Fruit fly (Drosophila melanogaster) whole organism, prepupa: Measurements from ENCODE around the gene CG15818.

Source experiments
- Blimp-1 ChIP-seq: fragments of 200-800 bp; sonication (Bioruptor generic); optimal IDR thresholded peaks from 3 replicates; lab custom pipeline; 2017; ENCODE audit warnings: missing biosample characterization, missing genetic modification characterization, mild to moderate bottlenecking, moderate library complexity, missing genetic modification reagents
- CG10631 ChIP-seq: fragments of 200-800 bp; sonication (Bioruptor generic); optimal IDR thresholded peaks from 2 replicates; lab custom pipeline; 2016; ENCODE audit warnings: missing biosample characterization, missing genetic modification characterization
- CG10669 ChIP-seq: fragments of 200-800 bp; sonication (Bioruptor generic); optimal IDR thresholded peaks from 3 replicates; lab custom pipeline; 2018; ENCODE audit warnings: missing biosample characterization, mild to moderate bottlenecking, missing genetic modification characterization, moderate library complexity
- CG11294 ChIP-seq: fragments of 200-800 bp; sonication (Bioruptor generic); IDR thresholded peaks from 2 replicates; pipeline ENCODE4 v1.3.6; 2022; ENCODE audit warnings: missing biosample characterization, missing genetic modification characterization
- CG11762 ChIP-seq: fragments of 200-800 bp; sonication (Bioruptor generic); optimal IDR thresholded peaks from 3 replicates; lab custom pipeline; 2016; ENCODE audit warnings: missing biosample characterization, missing genetic modification characterization; ENCODE audit not compliant: insufficient read depth
- CG11902 ChIP-seq: fragments of 200-800 bp; sonication (Bioruptor generic); optimal IDR thresholded peaks from 3 replicates; lab custom pipeline; 2016; ENCODE audit warnings: missing biosample characterization, missing genetic modification characterization
- CG1621 ChIP-seq: fragments of 200-800 bp; sonication (Bioruptor generic); optimal IDR thresholded peaks from 3 replicates; lab custom pipeline; 2018; ENCODE audit warnings: missing biosample characterization, mild to moderate bottlenecking, missing genetic modification characterization
- CG16779 ChIP-seq: fragments of 200-800 bp; sonication (Bioruptor generic); optimal IDR thresholded peaks from 3 replicates; lab custom pipeline; 2017; ENCODE audit warnings: missing biosample characterization, mild to moderate bottlenecking, missing genetic modification characterization
- CG3032 ChIP-seq: fragments of 200-800 bp; optimal IDR thresholded peaks from 2 replicates; lab custom pipeline; 2019; ENCODE audit warnings: missing biosample characterization, mild to moderate bottlenecking, missing genetic modification characterization, moderate library complexity
- CG31627 ChIP-seq: fragments of 200-800 bp; sonication (Bioruptor generic); optimal IDR thresholded peaks from 3 replicates; lab custom pipeline; 2016; ENCODE audit warnings: missing biosample characterization, missing genetic modification characterization
- CG32006 ChIP-seq: fragments of 200-800 bp; sonication (Bioruptor generic); optimal IDR thresholded peaks from 3 replicates; lab custom pipeline; 2017; ENCODE audit warnings: missing biosample characterization, mild to moderate bottlenecking, missing genetic modification characterization
- CG34406 ChIP-seq: fragments of 200-800 bp; sonication (Bioruptor generic); optimal IDR thresholded peaks from 3 replicates; lab custom pipeline; 2016; ENCODE audit warnings: missing biosample characterization, missing genetic modification characterization
- CG3919 ChIP-seq: fragments of 200-800 bp; sonication (Bioruptor generic); optimal IDR thresholded peaks from 3 replicates; lab custom pipeline; 2016; ENCODE audit warnings: missing biosample characterization, missing genetic modification characterization
- CG4318 ChIP-seq: fragments of 200-800 bp; sonication (Bioruptor generic); optimal IDR thresholded peaks from 3 replicates; lab custom pipeline; 2017; ENCODE audit warnings: missing biosample characterization, mild to moderate bottlenecking, missing genetic modification characterization
- CG6276 ChIP-seq: fragments of 200-800 bp; sonication (Bioruptor generic); optimal IDR thresholded peaks from 2 replicates; lab custom pipeline; 2017; ENCODE audit warnings: missing biosample characterization, mild to moderate bottlenecking, missing genetic modification characterization
- CG6792 ChIP-seq: fragments of 200-800 bp; sonication (Bioruptor generic); optimal IDR thresholded peaks from 3 replicates; lab custom pipeline; 2016; ENCODE audit warnings: missing biosample characterization, missing genetic modification characterization
- CG6808 ChIP-seq: fragments of 200-800 bp; sonication (Bioruptor generic); optimal IDR thresholded peaks from 3 replicates; lab custom pipeline; 2017; ENCODE audit warnings: missing biosample characterization, missing genetic modification characterization, mild to moderate bottlenecking, moderate library complexity, missing genetic modification reagents
- CG6854 ChIP-seq: fragments of 200-800 bp; sonication (Bioruptor generic); optimal IDR thresholded peaks from 2 replicates; lab custom pipeline; 2017; ENCODE audit warnings: missing biosample characterization, mild to moderate bottlenecking, missing genetic modification characterization
- CG8119 ChIP-seq: fragments of 200-800 bp; sonication (Bioruptor generic); IDR thresholded peaks from 3 replicates; pipeline ENCODE4 v1.3.6; 2022; ENCODE audit warnings: missing biosample characterization, missing genetic modification characterization
- CG8319 ChIP-seq: fragments of 200-800 bp; sonication (Bioruptor generic); optimal IDR thresholded peaks from 3 replicates; lab custom pipeline; 2016; ENCODE audit warnings: missing biosample characterization, missing genetic modification characterization
- Eip75B ChIP-seq: fragments of 200-800 bp; sonication (Bioruptor generic); optimal IDR thresholded peaks from 3 replicates; lab custom pipeline; 2016; ENCODE audit warnings: missing biosample characterization, missing genetic modification characterization
- Eip78C ChIP-seq: fragments of 200-800 bp; sonication (Bioruptor generic); peaks from one replicate; lab custom pipeline; 2016; ENCODE audit warnings: missing biosample characterization, missing genetic modification characterization
- Eip93F ChIP-seq: fragments of 200-800 bp; sonication (Bioruptor generic); optimal IDR thresholded peaks from 2 replicates; lab custom pipeline; 2016; ENCODE audit warnings: missing biosample characterization, mild to moderate bottlenecking, missing genetic modification characterization
- Ets21C ChIP-seq: fragments of 200-800 bp; sonication (Bioruptor generic); optimal IDR thresholded peaks from 3 replicates; lab custom pipeline; 2016; ENCODE audit warnings: missing biosample characterization, missing genetic modification characterization
- Ets96B ChIP-seq: fragments of 200-800 bp; optimal IDR thresholded peaks from 2 replicates; lab custom pipeline; 2019; ENCODE audit warnings: missing biosample characterization, mild to moderate bottlenecking, missing genetic modification characterization, moderate library complexity
- Gug ChIP-seq: fragments of 200-800 bp; sonication (Bioruptor generic); IDR thresholded peaks from 2 replicates; pipeline ENCODE4 v1.3.6; 2022; ENCODE audit warnings: missing biosample characterization, missing genetic modification characterization
- Hr38 ChIP-seq: sonication (Bioruptor generic); optimal IDR thresholded peaks from 2 replicates; lab custom pipeline; 2016; ENCODE audit warnings: missing biosample characterization, missing genetic modification characterization
- Hr39 ChIP-seq: fragments of 200-800 bp; sonication (Bioruptor generic); optimal IDR thresholded peaks from 2 replicates; lab custom pipeline; 2016; ENCODE audit warnings: missing biosample characterization, missing genetic modification characterization
- Lpt ChIP-seq: fragments of 200-800 bp; sonication (Bioruptor generic); optimal IDR thresholded peaks from 3 replicates; lab custom pipeline; 2016; ENCODE audit warnings: missing biosample characterization, missing genetic modification characterization
- Met ChIP-seq: fragments of 200-800 bp; sonication (Bioruptor generic); optimal IDR thresholded peaks from 3 replicates; lab custom pipeline; 2016; ENCODE audit warnings: missing biosample characterization, missing genetic modification characterization
- OdsH ChIP-seq: fragments of 200-800 bp; sonication (Bioruptor generic); optimal IDR thresholded peaks from 3 replicates; lab custom pipeline; 2016; ENCODE audit warnings: missing biosample characterization, missing genetic modification characterization
- Sox102F ChIP-seq: fragments of 200-800 bp; sonication (Bioruptor generic); optimal IDR thresholded peaks from 2 replicates; lab custom pipeline; 2016; ENCODE audit warnings: missing biosample characterization, mild to moderate bottlenecking, missing genetic modification characterization
- Sox15 ChIP-seq: fragments of 200-800 bp; sonication (Bioruptor generic); optimal IDR thresholded peaks from 3 replicates; lab custom pipeline; 2016; ENCODE audit warnings: missing biosample characterization, missing genetic modification characterization
- acj6 ChIP-seq: fragments of 200-800 bp; sonication (Bioruptor generic); optimal IDR thresholded peaks from 3 replicates; lab custom pipeline; 2016; ENCODE audit warnings: missing biosample characterization, missing genetic modification characterization
- cyc ChIP-seq: fragments of 200-800 bp; sonication (Bioruptor generic); optimal IDR thresholded peaks from 3 replicates; lab custom pipeline; 2016; ENCODE audit warnings: missing biosample characterization, missing genetic modification characterization
- dac ChIP-seq: fragments of 200-800 bp; sonication (Bioruptor generic); optimal IDR thresholded peaks from 2 replicates; lab custom pipeline; 2017; ENCODE audit warnings: missing biosample characterization, mild to moderate bottlenecking, missing genetic modification characterization
- dsx ChIP-seq: fragments of 200-800 bp; optimal IDR thresholded peaks from 3 replicates; lab custom pipeline; 2019; ENCODE audit warnings: missing biosample characterization, mild to moderate bottlenecking, missing genetic modification characterization, moderate library complexity; ENCODE audit not compliant: poor library complexity, severe bottlenecking
- eg ChIP-seq: fragments of 200-800 bp; sonication (Bioruptor generic); IDR thresholded peaks from 3 replicates; pipeline ENCODE4 v1.3.6; 2022; ENCODE audit warnings: missing biosample characterization, missing genetic modification characterization
- fd59A ChIP-seq: fragments of 200-800 bp; sonication (Bioruptor generic); optimal IDR thresholded peaks from 2 replicates; lab custom pipeline; 2017; ENCODE audit warnings: missing biosample characterization, mild to moderate bottlenecking, missing genetic modification characterization, missing genetic modification reagents
- fd85E ChIP-seq: fragments of 200-800 bp; sonication (Bioruptor generic); optimal IDR thresholded peaks from 3 replicates; lab custom pipeline; 2016; ENCODE audit warnings: missing biosample characterization, missing genetic modification characterization
- fkh ChIP-seq: fragments of 200-800 bp; sonication (Bioruptor generic); optimal IDR thresholded peaks from 3 replicates; lab custom pipeline; 2017; ENCODE audit warnings: missing biosample characterization, mild to moderate bottlenecking, missing genetic modification characterization, moderate library complexity
- lz ChIP-seq: fragments of 200-800 bp; sonication (Bioruptor generic); optimal IDR thresholded peaks from 3 replicates; lab custom pipeline; 2016; ENCODE audit warnings: missing biosample characterization, missing genetic modification characterization
- net ChIP-seq: fragments of 200-800 bp; sonication (Bioruptor generic); optimal IDR thresholded peaks from 3 replicates; lab custom pipeline; 2016; ENCODE audit warnings: missing biosample characterization, missing genetic modification characterization
- pdm3 ChIP-seq: fragments of 200-800 bp; sonication (Bioruptor generic); optimal IDR thresholded peaks from 3 replicates; lab custom pipeline; 2016; ENCODE audit warnings: missing biosample characterization, missing genetic modification characterization
- salr ChIP-seq, 2 experiments: fragments of 200-800 bp; sonication (Bioruptor generic); optimal IDR thresholded peaks; 3 replicates each; lab custom pipeline; 2016 to 2018; ENCODE audit warnings: missing biosample characterization in 2 of 2, missing genetic modification characterization in 2 of 2, mild to moderate bottlenecking in 1 of 2
- spab ChIP-seq: fragments of 200-800 bp; sonication (Bioruptor generic); optimal IDR thresholded peaks from 2 replicates; lab custom pipeline; 2017; ENCODE audit warnings: missing biosample characterization, mild to moderate bottlenecking, missing genetic modification characterization, missing genetic modification reagents
- ss ChIP-seq, 2 experiments: fragments of 200-800 bp; sonication (Bioruptor generic); optimal IDR thresholded peaks; 2 replicates in 1 of 2; 3 replicates in 1 of 2; lab custom pipeline; 2017 to 2018; ENCODE audit warnings: mild to moderate bottlenecking in 2 of 2, missing biosample characterization in 2 of 2, missing genetic modification characterization in 2 of 2, moderate library complexity in 1 of 2
- svp ChIP-seq: fragments of 200-800 bp; sonication (Bioruptor generic); peaks from one replicate; lab custom pipeline; 2016; ENCODE audit warnings: missing biosample characterization, missing genetic modification characterization

Gene CG15818

dm6 chr2L:7395813-7396212 is 14.9 kb upstream of the CG15818 start (continued):
- TF ChIP-seq CG11294 (GFP tag; lab: Robert Waterston, UW) (no peak), eg (peak; percentile 22; the same call in 1 of the 3 replicates), cyc (GFP tag; lab: Kevin White, UChicago) (peak; percentile 26), CG16779 (no peak), salr (GFP tag; optimal IDR thresholded peaks at IDR 0.05; lab: Kevin White, UChicago) (no peak), CG1621 (tag; lab: Kevin White, UChicago) (no peak), Hr38 (no peak), Eip75B (GFP tag; lab: Kevin White, UChicago) (no peak), CG11902 (no peak), Lpt (GFP tag; lab: Kevin White, UChicago) (no peak), CG6808 (GFP tag; lab: Kevin White, UChicago) (no peak), CG6792 (peak; percentile 33)

- TF ChIP-seq Sox15 (GFP tag; lab: Kevin White, UChicago) (peak; percentile 58), ss (GFP tag; optimal IDR thresholded peaks at IDR 0.05; lab: Kevin White, UChicago) (peak; percentile 16 to 61), Blimp-1 (GFP tag; lab: Kevin White, UChicago) (peak; percentile 23), CG3919 (GFP tag; lab: Kevin White, UChicago) (peak; percentile 62), salr (GFP tag; optimal IDR thresholded peaks at IDR 0.05; lab: Kevin White, UChicago) (peak; percentile 37 to 47), CG8119 (GFP tag; lab: Robert Waterston, UW) (peak; percentile 58; the same call in 2 of the 3 replicates), Sox102F (peak; percentile 73), Ets21C (peak; percentile 53), lz (GFP tag; lab: Kevin White, UChicago) (peak; percentile 72), CG11294 (GFP tag; lab: Robert Waterston, UW) (peak; percentile 74; the same call in 1 of the 2 replicates), dac (GFP tag; lab: Kevin White, UChicago) (no peak), net (GFP tag; lab: Kevin White, UChicago) (peak; percentile 65), CG34406 (GFP tag; lab: Kevin White, UChicago) (peak; percentile 62), CG1621 (tag; lab: Kevin White, UChicago) (peak; percentile 58), CG31627 (GFP tag; lab: Kevin White, UChicago) (peak; percentile 72), Gug (GFP tag; lab: Robert Waterston, UW) (peak; percentile 74), CG11902 (peak; percentile 53), Ets96B (tag; lab: Kevin White, UChicago) (peak; percentile 74), CG32006 (GFP tag; lab: Kevin White, UChicago) (peak; percentile 53), Eip93F (no peak), CG8319 (GFP tag; lab: Kevin White, UChicago) (peak; percentile 78), CG3032 (tag; lab: Kevin White, UChicago) (peak; percentile 81), CG11762 (peak; percentile 67), fd59A (GFP tag; lab: Kevin White, UChicago) (peak; percentile 23), pdm3 (GFP tag; lab: Kevin White, UChicago) (peak; percentile 79), CG16779 (peak; percentile 44), svp (peak; percentile 88), Hr38 (no peak), eg (peak; percentile 79), acj6 (GFP tag; lab: Kevin White, UChicago) (peak; percentile 70), Eip78C (peak; percentile 87), CG6808 (GFP tag; lab: Kevin White, UChicago) (peak; percentile 77), Hr39 (peak; percentile 68), Lpt (GFP tag; lab: Kevin White, UChicago) (peak; percentile 20), dsx (GFP tag; lab: Kevin White, UChicago) (peak; percentile 61), CG6276 (GFP tag; lab: Kevin White, UChicago) (peak; percentile 52), CG6792 (peak; percentile 59), CG6854 (peak; percentile 9), Met (GFP tag; lab: Kevin White, UChicago) (peak; percentile 72), CG10631 (GFP tag; lab: Kevin White, UChicago) (peak; percentile 65), fkh (no peak), CG10669 (GFP tag; lab: Kevin White, UChicago) (peak; percentile 86), OdsH (peak; percentile 75), CG4318 (GFP tag; lab: Kevin White, UChicago) (peak; percentile 33), spab (peak; percentile 74), fd85E (GFP tag; lab: Kevin White, UChicago) (peak; percentile 32)
These were observed 13.7 kb upstream of the CG15818 start for dm6 chr2L:7396962-7397361.
